Fruit fly (Drosophila melanogaster): Measurements from ENCODE around the gene CG43732.

The CG43732 gene

dm6 chr3R:18914594-18915275, 35.3 kb upstream of the CG43732 start, which contains the start of gene Xrp1 (continued):
- TF ChIP-seq CG12769 (tag; optimal IDR thresholded peaks at IDR 0.05) (peak; percentile 54), oc (tag; optimal IDR thresholded peaks at IDR 0.05) (no peak), CG11695 (GFP tag; IDR thresholded peaks at IDR 0.05) (no peak), PHDP (tag; optimal IDR thresholded peaks at IDR 0.05) (no peak), CG30403 (GFP tag; optimal IDR thresholded peaks at IDR 0.05) (no peak), Ravus (GFP tag; IDR thresholded peaks at IDR 0.05) (no peak), Atf6 (GFP tag; IDR thresholded peaks at IDR 0.05) (no peak), Sry-β (GFP tag; optimal IDR thresholded peaks at IDR 0.05) (no peak), onecut (GFP tag; IDR thresholded peaks at IDR 0.05) (no peak), CG11456 (GFP tag; IDR thresholded peaks at IDR 0.05) (no peak), Max (GFP tag; optimal IDR thresholded peaks at IDR 0.05) (no peak), Hand (GFP tag; optimal IDR thresholded peaks at IDR 0.05) (no peak), knrl (GFP tag; IDR thresholded peaks at IDR 0.05; ENCODE audit: partially characterized antibody) (no peak), CG12391 (tag; optimal IDR thresholded peaks at IDR 0.05) (no peak), crol (GFP tag; IDR thresholded peaks at IDR 0.05) (peak; percentile 42; the same call in 1 of the 2 replicates), CG6272 (GFP tag; IDR thresholded peaks at IDR 0.05) (no peak), CG9932 (GFP tag; IDR thresholded peaks at IDR 0.05) (peak; percentile 39), aop (GFP tag; IDR thresholded peaks at IDR 0.05) (no peak), CG34376 (GFP tag; optimal IDR thresholded peaks at IDR 0.05) (peak; percentile 14), CG8388 (GFP tag; optimal IDR thresholded peaks at IDR 0.05) (no peak), lov (optimal IDR thresholded peaks at IDR 0.05) (no peak), lov (GFP tag; IDR thresholded peaks at IDR 0.05) (no peak), unpg (GFP tag; optimal IDR thresholded peaks at IDR 0.05) (no peak), fru (optimal IDR thresholded peaks at IDR 0.05) (no peak), esg (GFP tag; conservative IDR thresholded peaks at IDR 0.05) (no peak), slou (GFP tag; optimal IDR thresholded peaks at IDR 0.05) (no peak), Abd-B (GFP tag; optimal IDR thresholded peaks at IDR 0.05) (no peak), zfh2 (GFP tag; optimal IDR thresholded peaks at IDR 0.05) (no peak), pum (GFP tag; optimal IDR thresholded peaks at IDR 0.05) (no peak), CG8359 (GFP tag; optimal IDR thresholded peaks at IDR 0.05; ENCODE audit: borderline replicate concordance) (no peak), CG31388 (GFP tag; optimal IDR thresholded peaks at IDR 0.05) (no peak), Rfx (GFP tag; IDR thresholded peaks at IDR 0.05) (peak; percentile 43; the same call in 1 of the 2 replicates), CG9727 (GFP tag; optimal IDR thresholded peaks at IDR 0.05) (no peak), CG12236 (GFP tag; optimal IDR thresholded peaks at IDR 0.05) (no peak), Dbx (GFP tag; IDR thresholded peaks at IDR 0.05) (peak; percentile 44; the same call in 1 of the 3 replicates), Med (GFP tag) (peak; percentile 4), dimm (GFP tag; IDR thresholded peaks at IDR 0.05) (no peak), CG10959 (GFP tag; IDR thresholded peaks at IDR 0.05) (no peak), ci (GFP tag; IDR thresholded peaks at IDR 0.05) (0 out of 3 replicates have a peak, but pooled peaks have one; percentile 38), CG42726 (GFP tag; IDR thresholded peaks at IDR 0.05; ENCODE audit: partially characterized antibody) (no peak), CG6654 (GFP tag; optimal IDR thresholded peaks at IDR 0.05) (no peak), br (optimal IDR thresholded peaks at IDR 0.05) (no peak), kni (GFP tag; optimal IDR thresholded peaks at IDR 0.05) (no peak), sim (GFP tag; IDR thresholded peaks at IDR 0.05) (no peak), CG12104 (GFP tag; optimal IDR thresholded peaks at IDR 0.05) (no peak), Doc2 (GFP tag; IDR thresholded peaks at IDR 0.05) (no peak), CG4730 (GFP tag; IDR thresholded peaks at IDR 0.05) (no peak), slbo (GFP tag; IDR thresholded peaks at IDR 0.05) (peak; percentile 52), nerfin-1 (tag; optimal IDR thresholded peaks at IDR 0.05) (no peak), C15 (GFP tag; IDR thresholded peaks at IDR 0.05) (no peak), bcd (GFP tag; optimal IDR thresholded peaks at IDR 0.05) (no peak), CG10543 (GFP tag; optimal IDR thresholded peaks at IDR 0.05) (peak; percentile 32)
